Fruit fly (Drosophila melanogaster): Measurements from ENCODE around the gene Prosalpha3T.

The Prosalpha3T gene

DNA sequence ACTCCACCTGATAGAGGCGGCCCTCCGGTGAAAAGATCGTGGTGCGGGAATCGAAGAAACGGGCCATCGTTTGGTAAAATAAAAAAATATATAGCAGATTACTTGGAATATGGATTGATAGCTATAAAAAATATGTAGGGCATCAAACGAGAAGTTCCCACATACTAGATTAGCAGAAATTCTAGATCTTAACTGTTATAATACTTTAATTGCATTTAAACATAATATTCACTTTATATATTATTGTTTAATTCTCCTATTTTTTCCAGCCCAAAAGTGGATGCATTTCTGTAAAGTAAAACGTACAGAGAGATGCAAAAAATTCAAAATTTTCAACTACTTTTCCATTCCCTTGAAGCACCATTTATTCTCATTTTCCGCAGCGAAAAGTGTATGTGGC is at the start of gene Prosalpha3T:
Gene Prosalpha3T (minus strand): TSS at position 101 of the 400 bp plus-strand sequence.
- TF ChIP-seq insv (optimal IDR thresholded peaks at IDR 0.05), result no peak
- no peak for TF ChIP-seq h (optimal IDR thresholded peaks at IDR 0.05)
- no peak for TF ChIP-seq Sin3A (optimal IDR thresholded peaks at IDR 0.05)
- TF ChIP-seq psq (optimal IDR thresholded peaks at IDR 0.05), result no peak
- TF ChIP-seq Myc (optimal IDR thresholded peaks at IDR 0.05), result no peak
- no peak for TF ChIP-seq ttk (optimal IDR thresholded peaks at IDR 0.05)

DNA sequence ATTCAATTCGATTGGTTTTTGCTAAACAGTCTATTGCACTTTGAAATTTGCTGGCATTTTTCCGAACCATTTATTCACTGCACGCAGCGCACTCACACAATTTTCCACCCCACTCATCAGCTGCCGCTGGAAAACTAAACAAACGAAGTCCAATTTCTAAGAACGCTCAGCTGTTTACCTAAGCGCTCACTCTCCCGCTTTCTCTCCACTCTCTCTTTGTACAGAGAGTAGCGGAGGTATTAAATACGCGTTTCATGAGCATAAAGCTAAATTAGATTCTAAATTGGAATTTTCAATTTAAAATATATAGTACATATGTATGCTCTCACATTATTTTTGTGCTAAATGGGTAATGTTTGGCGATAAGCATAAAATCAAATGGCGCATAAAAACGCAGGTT is 45.8 kb upstream of the Prosalpha3T start, which contains the start of gene stops:
Gene stops (minus strand): TSS at position 139 of the 400 bp plus-strand sequence.
- TF ChIP-seq psq (optimal IDR thresholded peaks at IDR 0.05) (no peak), Myc (optimal IDR thresholded peaks at IDR 0.05) (no peak), insv (optimal IDR thresholded peaks at IDR 0.05) (no peak), Sin3A (optimal IDR thresholded peaks at IDR 0.05) (no peak), h (optimal IDR thresholded peaks at IDR 0.05) (no peak)

DNA sequence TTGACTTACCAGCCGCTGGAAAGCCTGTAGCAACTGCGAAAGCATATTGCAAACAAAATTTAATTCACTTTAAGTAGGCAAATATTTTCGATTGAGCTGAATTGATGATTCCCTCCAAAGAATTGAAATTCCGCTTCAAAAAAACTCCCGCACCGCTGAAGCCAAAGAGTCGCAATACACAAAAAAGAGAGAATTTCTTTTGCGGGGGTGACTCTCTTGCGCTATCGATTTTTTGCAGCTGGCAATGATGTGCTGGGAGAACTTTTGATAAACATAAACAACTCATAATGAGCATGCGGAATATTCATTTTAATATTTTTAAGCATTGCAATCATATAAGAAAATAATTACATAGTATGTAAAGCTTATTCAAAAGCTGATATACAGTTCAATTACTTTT is 45.2 kb upstream of the Prosalpha3T start:
- TF ChIP-seq psq (optimal IDR thresholded peaks at IDR 0.05) (no peak), Sin3A (optimal IDR thresholded peaks at IDR 0.05) (no peak), ttk (optimal IDR thresholded peaks at IDR 0.05) (no peak), Myc (optimal IDR thresholded peaks at IDR 0.05) (no peak), h (optimal IDR thresholded peaks at IDR 0.05) (no peak), insv (optimal IDR thresholded peaks at IDR 0.05) (no peak)

DNA sequence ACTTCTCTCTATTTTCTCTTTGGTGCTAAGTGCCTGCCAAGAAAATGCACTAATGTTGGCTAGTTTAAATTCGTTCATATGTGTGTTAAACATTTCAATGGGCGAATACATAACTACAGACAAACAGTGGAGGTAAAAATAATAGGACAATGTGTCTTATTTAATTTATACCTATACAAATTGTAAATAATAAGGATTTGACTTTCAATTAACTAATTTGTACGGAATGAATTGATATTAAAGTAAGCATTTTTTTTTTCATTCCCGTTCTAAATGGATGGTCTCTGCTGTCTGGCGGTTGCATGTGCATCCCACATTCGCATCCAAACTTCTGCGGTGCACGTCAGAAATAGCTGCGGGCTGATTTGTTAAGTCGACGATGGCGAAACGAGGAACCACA is 23.7 kb upstream of the Prosalpha3T start:
- no peak for TF ChIP-seq h (optimal IDR thresholded peaks at IDR 0.05)

DNA sequence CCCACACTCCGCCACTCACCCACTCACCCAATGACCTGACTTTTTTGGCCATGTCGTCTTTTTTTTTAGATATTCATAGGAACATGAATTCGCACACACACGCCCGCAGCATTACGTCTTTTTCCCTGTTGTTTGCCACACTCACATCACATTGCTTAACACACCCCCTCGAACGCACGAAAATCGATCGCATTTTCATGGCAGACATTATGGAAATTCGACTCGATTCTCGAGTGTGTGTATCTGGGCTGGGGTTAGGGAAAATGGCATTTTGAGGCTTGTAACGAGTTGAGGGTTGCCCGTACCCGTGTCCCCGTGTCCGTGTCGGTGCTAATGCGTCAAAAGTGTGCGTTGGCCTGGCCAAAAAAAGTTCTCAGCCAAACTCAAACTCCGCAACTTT is 18.5 kb upstream of the Prosalpha3T start:
- no peak for TF ChIP-seq psq (optimal IDR thresholded peaks at IDR 0.05)
- TF ChIP-seq h (optimal IDR thresholded peaks at IDR 0.05), result no peak
- TF ChIP-seq insv (optimal IDR thresholded peaks at IDR 0.05), result no peak
- TF ChIP-seq Myc (optimal IDR thresholded peaks at IDR 0.05), result no peak
- no peak for TF ChIP-seq ttk (optimal IDR thresholded peaks at IDR 0.05)
- TF ChIP-seq Sin3A (optimal IDR thresholded peaks at IDR 0.05), result no peak

DNA sequence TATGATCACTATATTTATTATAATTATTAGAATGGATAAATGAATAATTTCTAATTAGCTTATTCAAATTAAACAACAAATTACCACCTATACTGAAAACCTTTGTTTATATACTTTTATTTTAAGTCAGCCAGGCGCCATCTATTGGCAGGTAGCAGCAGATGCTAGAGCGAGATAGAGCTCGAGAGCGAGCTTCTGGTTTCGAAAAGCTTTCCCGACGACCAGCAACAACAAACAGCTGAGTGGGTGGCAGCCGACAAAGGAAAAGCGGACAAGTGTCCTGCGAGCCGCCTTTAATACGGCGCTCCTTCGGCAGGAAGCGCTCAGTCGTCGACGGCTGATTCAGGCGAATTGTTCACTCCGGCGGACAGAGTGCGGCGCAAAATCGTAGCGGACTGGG is 10.8 kb upstream of the Prosalpha3T start, which contains the start of gene Gycbeta100B:
Gene Gycbeta100B (plus strand): TSS at position 337 of the 400 bp plus-strand sequence.
- TF ChIP-seq Myc (optimal IDR thresholded peaks at IDR 0.05), result no peak
- TF ChIP-seq psq (optimal IDR thresholded peaks at IDR 0.05), result no peak
- peak; percentile 77 for TF ChIP-seq h (optimal IDR thresholded peaks at IDR 0.05)

DNA sequence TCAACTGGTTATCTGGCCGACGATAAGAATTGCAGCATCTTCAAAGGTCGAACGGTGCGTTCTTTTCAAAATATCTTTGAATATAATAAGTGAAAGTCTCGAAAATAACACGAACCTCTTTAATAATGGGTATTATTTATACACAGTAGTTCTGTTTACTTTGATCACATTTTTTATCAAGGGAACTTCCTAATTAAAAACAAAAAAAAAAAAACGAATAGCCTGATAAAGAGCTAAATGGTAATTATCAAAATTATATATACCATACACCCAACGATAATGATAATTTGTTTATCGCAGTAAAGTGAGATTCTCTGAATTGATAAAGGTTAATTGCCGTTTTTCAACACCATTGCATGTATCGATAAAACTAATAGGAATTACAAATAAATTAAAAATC is 7.4 kb upstream of the Prosalpha3T start, which contains the start of gene Ktch:
Gene Ktch (minus strand): TSS at position 101 of the 400 bp plus-strand sequence.
- TF ChIP-seq Sin3A (optimal IDR thresholded peaks at IDR 0.05) (no peak), insv (optimal IDR thresholded peaks at IDR 0.05) (no peak), ttk (optimal IDR thresholded peaks at IDR 0.05) (no peak), psq (optimal IDR thresholded peaks at IDR 0.05) (no peak), Myc (optimal IDR thresholded peaks at IDR 0.05) (no peak)

DNA sequence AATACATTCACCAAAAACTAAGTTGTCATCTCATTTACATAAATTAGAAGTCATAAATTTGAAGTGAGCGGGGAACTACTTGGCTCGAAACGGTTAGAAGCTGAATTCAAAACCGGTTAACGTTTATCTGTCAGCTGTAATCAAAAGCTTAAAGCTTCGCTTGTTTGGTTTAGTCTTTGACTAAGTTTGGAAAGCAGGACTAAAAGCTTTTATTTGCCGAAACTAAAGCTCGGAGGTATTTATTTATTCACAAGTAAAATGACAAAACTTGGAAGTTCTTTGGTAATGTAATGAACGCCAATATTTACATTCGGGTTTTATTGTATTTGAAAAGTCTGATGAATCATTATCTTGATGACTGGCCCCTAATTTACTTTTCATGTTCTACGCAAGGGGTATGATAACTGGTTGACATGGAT is 4.2 kb upstream of the Prosalpha3T start:
- TF ChIP-seq h (optimal IDR thresholded peaks at IDR 0.05) (no peak), Sin3A (optimal IDR thresholded peaks at IDR 0.05) (no peak), psq (optimal IDR thresholded peaks at IDR 0.05) (no peak), insv (optimal IDR thresholded peaks at IDR 0.05) (no peak), ttk (optimal IDR thresholded peaks at IDR 0.05) (no peak)

DNA sequence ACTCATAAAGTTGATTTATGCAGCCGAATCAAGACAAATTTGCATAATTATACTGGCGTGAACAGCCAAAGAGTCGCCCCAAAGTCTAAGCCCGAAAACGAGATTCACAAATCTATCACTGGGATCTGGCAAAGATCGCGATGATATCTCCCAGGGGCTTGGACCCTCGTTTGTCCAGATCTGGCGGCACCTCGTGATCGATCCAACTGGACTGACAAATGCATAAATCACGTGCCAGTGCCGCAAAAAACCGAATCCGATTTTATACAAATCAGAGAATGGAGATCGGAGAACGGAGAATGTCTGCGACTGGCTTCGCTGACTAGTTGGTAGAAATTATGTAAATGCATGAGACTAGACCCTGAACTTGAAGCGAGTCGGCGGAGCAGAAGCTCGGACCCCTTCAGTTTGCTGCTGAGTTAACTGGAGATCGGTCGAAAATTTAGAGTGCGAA is 2.6 kb upstream of the Prosalpha3T start, which contains the start of gene CG15554:
Gene CG15554 (plus strand): TSS at position 404 of the 454 bp plus-strand sequence.
- TF ChIP-seq insv (optimal IDR thresholded peaks at IDR 0.05), result no peak

DNA sequence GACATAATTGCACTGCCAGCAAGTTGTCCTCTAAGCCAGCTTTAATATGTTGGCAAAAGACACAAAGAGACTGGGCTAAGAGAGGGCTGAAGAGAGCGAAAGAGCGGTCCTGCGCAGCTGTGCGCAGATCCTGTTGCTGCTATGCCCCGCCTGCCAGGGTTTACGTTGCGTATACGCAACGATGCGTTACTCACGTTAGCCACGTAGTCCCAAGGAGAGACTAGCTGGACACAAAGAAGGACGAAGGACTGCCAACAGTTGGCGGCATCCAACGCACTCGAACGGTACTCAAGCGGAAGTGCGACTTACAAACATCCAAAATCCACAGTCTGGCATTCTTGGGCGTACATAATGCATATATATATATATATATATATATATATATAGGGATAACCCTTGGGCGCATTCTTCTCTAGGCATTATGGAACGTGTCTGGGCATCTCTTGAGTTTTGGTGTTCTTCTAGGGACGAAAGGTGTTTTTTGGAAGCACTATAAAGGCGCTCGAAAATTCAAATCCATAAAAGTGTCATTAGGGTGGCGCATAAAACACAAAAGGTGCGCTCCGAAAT is 3.3 kb downstream of the Prosalpha3T start:
- TF ChIP-seq h (optimal IDR thresholded peaks at IDR 0.05) (no peak), ttk (optimal IDR thresholded peaks at IDR 0.05) (no peak), Myc (optimal IDR thresholded peaks at IDR 0.05) (no peak), psq (optimal IDR thresholded peaks at IDR 0.05) (no peak), Sin3A (optimal IDR thresholded peaks at IDR 0.05) (no peak), insv (optimal IDR thresholded peaks at IDR 0.05) (no peak)

DNA sequence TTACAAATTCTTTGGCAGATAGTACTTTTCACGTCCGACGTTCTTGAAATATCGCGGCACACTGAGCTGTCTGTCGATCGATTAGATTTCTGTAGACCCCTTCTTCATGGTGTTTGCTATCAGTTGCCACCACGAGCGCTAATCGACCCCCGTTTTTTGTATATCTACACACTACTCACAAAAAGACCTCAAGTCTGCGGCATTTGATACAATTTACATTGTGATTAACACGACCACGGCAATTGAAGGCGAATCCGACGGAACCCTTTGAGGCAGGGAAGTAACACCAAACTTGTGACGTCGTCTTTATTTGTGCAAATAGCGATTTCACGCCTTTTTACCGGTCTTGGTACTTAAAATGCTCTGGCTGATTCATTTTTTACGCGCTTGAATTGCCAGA is 14.1 kb downstream of the Prosalpha3T start, which contains the start of gene Mayo:
Gene Mayo (minus strand): TSS at position 66 of the 400 bp plus-strand sequence.
- no peak for TF ChIP-seq Myc (optimal IDR thresholded peaks at IDR 0.05)
- TF ChIP-seq insv (optimal IDR thresholded peaks at IDR 0.05), result no peak
- no peak for TF ChIP-seq psq (optimal IDR thresholded peaks at IDR 0.05)
- no peak for TF ChIP-seq Sin3A (optimal IDR thresholded peaks at IDR 0.05)
- no peak for TF ChIP-seq h (optimal IDR thresholded peaks at IDR 0.05)
- TF ChIP-seq ttk (optimal IDR thresholded peaks at IDR 0.05), result no peak

DNA sequence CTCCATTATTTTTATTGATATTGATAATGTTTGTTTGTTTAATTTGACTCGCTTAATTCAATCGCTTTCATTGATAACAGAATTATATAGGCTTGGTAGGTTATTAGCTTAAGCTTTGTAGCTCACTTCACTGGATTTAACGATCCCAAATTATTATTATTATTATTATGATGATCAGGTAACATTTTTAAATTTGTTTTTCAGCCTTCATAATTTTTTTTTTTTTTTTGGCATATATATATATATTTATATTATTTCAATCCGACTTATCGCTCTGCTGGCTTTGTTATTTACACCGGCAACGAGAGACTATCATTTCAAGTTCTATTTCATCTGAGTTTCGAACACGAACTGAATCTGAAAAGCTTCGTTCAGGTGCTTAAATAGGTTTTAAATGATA is 22.1 kb downstream of the Prosalpha3T start, which contains the start of gene CG15553:
Gene CG15553 (minus strand): TSS at position 101 of the 400 bp plus-strand sequence.
- TF ChIP-seq Myc (optimal IDR thresholded peaks at IDR 0.05), result no peak
- TF ChIP-seq h (optimal IDR thresholded peaks at IDR 0.05), result no peak
- TF ChIP-seq Sin3A (optimal IDR thresholded peaks at IDR 0.05), result no peak
- no peak for TF ChIP-seq insv (optimal IDR thresholded peaks at IDR 0.05)
- TF ChIP-seq ttk (optimal IDR thresholded peaks at IDR 0.05), result no peak
- TF ChIP-seq psq (optimal IDR thresholded peaks at IDR 0.05), result no peak

DNA sequence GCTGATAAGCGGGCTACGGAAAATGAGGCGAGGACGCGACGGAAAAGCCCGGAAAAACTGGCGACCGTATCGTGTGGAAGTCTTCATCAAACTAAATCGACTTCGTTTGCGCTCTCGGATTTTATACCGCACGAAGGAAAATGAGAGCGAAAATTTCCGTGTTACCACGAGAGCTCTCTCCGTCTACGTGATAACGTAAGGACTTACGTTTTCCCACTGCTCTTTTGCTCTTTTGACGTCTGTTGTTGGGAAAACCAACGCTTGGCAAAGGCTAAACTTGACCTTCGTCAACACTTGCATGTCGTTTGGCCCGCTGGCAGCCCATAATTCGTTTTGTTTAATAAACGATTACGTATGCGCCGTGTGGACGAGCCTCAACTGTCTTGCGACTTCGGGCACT is 26.0 kb downstream of the Prosalpha3T start, which contains the start of gene CG11317:
Gene CG11317 (minus strand): TSS at position 101 of the 400 bp plus-strand sequence.
- no peak for TF ChIP-seq ttk (optimal IDR thresholded peaks at IDR 0.05)
